Worm (Caenorhabditis elegans) whole organism, mixed stage, embryonic: ENCODE measurements around the gene ttr-43.

Experiments used
- M03D4.4 ChIP-seq: sonication (generic microtip); optimal IDR thresholded peaks from 2 replicates; lab custom pipeline; 2017; ENCODE audit warnings: mild to moderate bottlenecking, missing genetic modification characterization, missing compliant biosample characterization
- bed-3 ChIP-seq: fragments of 200-800 bp; sonication (Bioruptor generic); optimal IDR thresholded peaks from 3 replicates; lab custom pipeline; 2018; ENCODE audit warnings: mild to moderate bottlenecking, missing genetic modification characterization, moderate library complexity, missing compliant biosample characterization
- ceh-39 ChIP-seq: fragments of 150-350 bp; optimal IDR thresholded peaks from 2 replicates; lab custom pipeline; 2014; ENCODE audit warnings: missing biosample characterization, missing genetic modification characterization
- ceh-43 ChIP-seq: fragments of 200-800 bp; sonication (Bioruptor generic); optimal IDR thresholded peaks from 2 replicates; lab custom pipeline; 2018; ENCODE audit warnings: mild to moderate bottlenecking, missing genetic modification characterization, moderate library complexity, missing compliant biosample characterization
- ceh-83 ChIP-seq: fragments of 200-800 bp; sonication (Bioruptor generic); optimal IDR thresholded peaks from 2 replicates; lab custom pipeline; 2018; ENCODE audit warnings: mild to moderate bottlenecking, missing genetic modification characterization, missing compliant biosample characterization
- ces-1 ChIP-seq: fragments of 150-350 bp; optimal IDR thresholded peaks from 2 replicates; lab custom pipeline; 2014; ENCODE audit warnings: missing biosample characterization, missing genetic modification reagents, missing genetic modification characterization
- cnd-1 ChIP-seq: fragments of 200-800 bp; sonication (Bioruptor generic); optimal IDR thresholded peaks from 2 replicates; lab custom pipeline; 2018; ENCODE audit warnings: mild to moderate bottlenecking, missing genetic modification characterization, missing compliant biosample characterization
- drap-1 ChIP-seq: fragments of 200-800 bp; sonication (Bioruptor generic); optimal IDR thresholded peaks from 3 replicates; lab custom pipeline; 2018; ENCODE audit warnings: mild to moderate bottlenecking, missing genetic modification characterization, missing compliant biosample characterization
- elt-1 ChIP-seq: sonication (generic microtip); optimal IDR thresholded peaks from 2 replicates; lab custom pipeline; 2017; ENCODE audit warnings: missing genetic modification characterization, mild to moderate bottlenecking, missing compliant biosample characterization, antibody characterized with exemption, moderate library complexity, borderline replicate concordance; ENCODE audit not compliant: insufficient read depth
- elt-3 ChIP-seq: fragments of 150-350 bp; optimal IDR thresholded peaks from 2 replicates; lab custom pipeline; 2014; ENCODE audit warnings: missing biosample characterization, missing genetic modification characterization
- flh-1 ChIP-seq: fragments of 200-800 bp; sonication (Bioruptor generic); optimal IDR thresholded peaks from 2 replicates; lab custom pipeline; 2018; ENCODE audit warnings: mild to moderate bottlenecking, missing genetic modification characterization, moderate library complexity, missing compliant biosample characterization
- ham-2 ChIP-seq: fragments of 200-800 bp; sonication (Bioruptor generic); optimal IDR thresholded peaks from 2 replicates; lab custom pipeline; 2018; ENCODE audit warnings: mild to moderate bottlenecking, missing genetic modification characterization, missing compliant biosample characterization
- hlh-1 ChIP-seq: fragments of 150-350 bp; optimal IDR thresholded peaks from 2 replicates; lab custom pipeline; 2014; ENCODE audit warnings: missing biosample characterization, missing genetic modification reagents, missing genetic modification characterization
- lin-13 ChIP-seq: fragments of 150-350 bp; optimal IDR thresholded peaks from 2 replicates; lab custom pipeline; 2014; ENCODE audit warnings: missing biosample characterization, missing genetic modification characterization
- lin-32 ChIP-seq: fragments of 200-800 bp; sonication (Bioruptor generic); optimal IDR thresholded peaks from 2 replicates; lab custom pipeline; 2018; ENCODE audit warnings: mild to moderate bottlenecking, missing genetic modification characterization, missing compliant biosample characterization
- lsy-2 ChIP-seq: fragments of 150-350 bp; optimal IDR thresholded peaks from 2 replicates; lab custom pipeline; 2014; ENCODE audit warnings: missing biosample characterization, missing genetic modification characterization
- mab-5 ChIP-seq: fragments of 150-350 bp; optimal IDR thresholded peaks from 2 replicates; lab custom pipeline; 2014; ENCODE audit warnings: missing biosample characterization, missing genetic modification characterization
- mep-1 ChIP-seq: fragments of 150-350 bp; optimal IDR thresholded peaks from 2 replicates; lab custom pipeline; 2017; ENCODE audit warnings: missing biosample characterization, missing genetic modification reagents, missing genetic modification characterization, inconsistent platforms
- mls-2 ChIP-seq: sonication (generic microtip); optimal IDR thresholded peaks from 2 replicates; lab custom pipeline; 2016; ENCODE audit warnings: mild to moderate bottlenecking, missing genetic modification characterization, moderate library complexity, missing compliant biosample characterization
- nhr-12 ChIP-seq: fragments of 150-350 bp; optimal IDR thresholded peaks from 2 replicates; lab custom pipeline; 2014; ENCODE audit warnings: missing biosample characterization, missing genetic modification characterization
- nhr-2 ChIP-seq: fragments of 150-350 bp; optimal IDR thresholded peaks from 2 replicates; lab custom pipeline; 2014; ENCODE audit warnings: missing biosample characterization, missing genetic modification characterization
- nhr-237 ChIP-seq: fragments of 150-350 bp; optimal IDR thresholded peaks from 2 replicates; lab custom pipeline; 2014; ENCODE audit warnings: missing biosample characterization, missing genetic modification characterization
- nhr-28 ChIP-seq: fragments of 150-350 bp; optimal IDR thresholded peaks from 2 replicates; lab custom pipeline; 2014; ENCODE audit warnings: missing biosample characterization, missing genetic modification characterization
- nhr-76 ChIP-seq: sonication (generic microtip); optimal IDR thresholded peaks from 2 replicates; lab custom pipeline; 2017; ENCODE audit warnings: missing biosample characterization, missing genetic modification characterization
- pha-4 ChIP-seq: fragments of 150-350 bp; optimal IDR thresholded peaks from 2 replicates; lab custom pipeline; 2018; ENCODE audit warnings: missing biosample characterization, missing genetic modification reagents, missing genetic modification characterization
- sem-2 ChIP-seq: fragments of 200-800 bp; sonication (Bioruptor generic); optimal IDR thresholded peaks from 2 replicates; lab custom pipeline; 2018; ENCODE audit warnings: mild to moderate bottlenecking, missing genetic modification characterization, missing compliant biosample characterization
- snpc-4 ChIP-seq: fragments of 150-350 bp; optimal IDR thresholded peaks from 2 replicates; lab custom pipeline; 2014; ENCODE audit warnings: missing biosample characterization, missing genetic modification characterization
- sptf-1 ChIP-seq: sonication (generic microtip); optimal IDR thresholded peaks from 2 replicates; lab custom pipeline; 2017; ENCODE audit warnings: mild to moderate bottlenecking, missing genetic modification characterization, moderate library complexity, missing compliant biosample characterization
- tbx-8 ChIP-seq: fragments of 200-800 bp; sonication (Bioruptor generic); optimal IDR thresholded peaks from 2 replicates; lab custom pipeline; 2018; ENCODE audit warnings: mild to moderate bottlenecking, missing genetic modification characterization, moderate library complexity, missing compliant biosample characterization
- unc-120 ChIP-seq: sonication (generic microtip); optimal IDR thresholded peaks from 2 replicates; lab custom pipeline; 2017; ENCODE audit warnings: missing genetic modification characterization, missing compliant biosample characterization; ENCODE audit not compliant: poor library complexity, severe bottlenecking
- unc-62 ChIP-seq: fragments of 150-350 bp; optimal IDR thresholded peaks from 2 replicates; lab custom pipeline; 2014; ENCODE audit warnings: missing biosample characterization, missing genetic modification reagents, missing genetic modification characterization

ttr-43 gene

ce11 chrV:12596196-12596595 is 5.7 kb upstream of the ttr-43 start, which contains the start of gene mma-1:
Gene mma-1, minus strand, starts transcription at chrV:12596296.
- TF ChIP-seq cnd-1 (tag; lab: Kevin White, UChicago) (no peak), lin-13 (tag; lab: Kevin White, UChicago) (no peak), pha-4 (tag; lab: Kevin White, UChicago) (no peak), mab-5 (tag; lab: Kevin White, UChicago) (no peak), lsy-2 (tag; lab: Kevin White, UChicago) (no peak), nhr-12 (tag; lab: Kevin White, UChicago) (no peak), M03D4.4 (tag; lab: Kevin White, UChicago) (no peak), ceh-43 (no peak), elt-3 (tag; lab: Kevin White, UChicago) (no peak), unc-120 (no peak), bed-3 (GFP tag; lab: Kevin White, UChicago) (no peak), elt-1 (tag; lab: Kevin White, UChicago) (no peak), sptf-1 (tag; lab: Kevin White, UChicago) (no peak), ceh-83 (GFP tag; lab: Kevin White, UChicago) (no peak), lin-32 (GFP tag; lab: Kevin White, UChicago) (no peak), nhr-237 (tag; lab: Kevin White, UChicago) (no peak)

- TF ChIP-seq sem-2 (GFP tag; lab: Kevin White, UChicago) (no peak), sptf-1 (tag; lab: Kevin White, UChicago) (no peak), lin-32 (GFP tag; lab: Kevin White, UChicago) (no peak), drap-1 (GFP tag; lab: Kevin White, UChicago) (no peak), elt-1 (tag; lab: Kevin White, UChicago) (no peak), tbx-8 (GFP tag; lab: Kevin White, UChicago) (no peak), ces-1 (GFP tag; lab: Kevin White, UChicago) (no peak), ceh-43 (no peak), mep-1 (tag; lab: Kevin White, UChicago) (no peak), snpc-4 (tag; lab: Kevin White, UChicago) (no peak), unc-62 (no peak), nhr-28 (tag; lab: Kevin White, UChicago) (no peak), ceh-83 (GFP tag; lab: Kevin White, UChicago) (no peak), unc-120 (no peak), ham-2 (GFP tag; lab: Kevin White, UChicago) (no peak)
Measured at ce11 chrV:12592379-12592778, 1.9 kb upstream of the ttr-43 start, which contains the start of gene C14C10.2. Gene C14C10.2, minus strand, starts transcription at chrV:12592479.

DNA sequence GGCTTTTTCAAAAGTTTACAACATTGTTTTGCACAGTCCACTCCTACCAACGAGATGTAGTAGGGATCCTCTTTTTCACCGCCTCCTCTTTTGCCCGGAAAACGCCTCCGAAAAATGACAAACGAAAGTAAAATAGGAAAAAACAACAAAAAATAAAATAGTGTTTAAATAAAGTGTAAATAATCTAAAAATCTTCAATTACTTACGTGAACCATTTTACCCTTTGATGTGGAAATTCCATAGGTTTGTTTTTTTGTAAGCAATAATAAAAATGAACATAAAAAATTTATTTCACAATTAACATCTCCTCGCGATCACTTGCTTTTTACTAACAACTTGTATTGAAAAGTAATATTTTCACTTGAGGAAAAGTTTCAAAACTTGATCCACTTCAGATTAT is 2.5 kb downstream of the ttr-43 start, which contains the start of gene C14C10.1:
TSS of gene C14C10.1 (plus strand) at position 301 of the 400 bp plus-strand sequence.
- no peak for TF ChIP-seq elt-1 (tag; lab: Kevin White, UChicago)
- no peak for TF ChIP-seq snpc-4 (tag; lab: Kevin White, UChicago)
- no peak for TF ChIP-seq mls-2
- TF ChIP-seq cnd-1 (tag; lab: Kevin White, UChicago) = no peak
- no peak for TF ChIP-seq drap-1 (GFP tag; lab: Kevin White, UChicago)
- no peak for TF ChIP-seq nhr-2 (tag; lab: Kevin White, UChicago)
- no peak for TF ChIP-seq ceh-43
- TF ChIP-seq elt-3 (tag; lab: Kevin White, UChicago) = no peak
- no peak for TF ChIP-seq nhr-28 (tag; lab: Kevin White, UChicago)
- no peak for TF ChIP-seq lin-13 (tag; lab: Kevin White, UChicago)
- TF ChIP-seq ham-2 (GFP tag; lab: Kevin White, UChicago) = no peak
- TF ChIP-seq ceh-39 (tag; lab: Kevin White, UChicago) = no peak

ce11 chrV:12586793-12587192 is 3.7 kb downstream of the ttr-43 start:
- TF ChIP-seq nhr-76 (tag; lab: Kevin White, UChicago) (no peak), bed-3 (GFP tag; lab: Kevin White, UChicago) (no peak), tbx-8 (GFP tag; lab: Kevin White, UChicago) (no peak), ceh-83 (GFP tag; lab: Kevin White, UChicago) (no peak)

DNA sequence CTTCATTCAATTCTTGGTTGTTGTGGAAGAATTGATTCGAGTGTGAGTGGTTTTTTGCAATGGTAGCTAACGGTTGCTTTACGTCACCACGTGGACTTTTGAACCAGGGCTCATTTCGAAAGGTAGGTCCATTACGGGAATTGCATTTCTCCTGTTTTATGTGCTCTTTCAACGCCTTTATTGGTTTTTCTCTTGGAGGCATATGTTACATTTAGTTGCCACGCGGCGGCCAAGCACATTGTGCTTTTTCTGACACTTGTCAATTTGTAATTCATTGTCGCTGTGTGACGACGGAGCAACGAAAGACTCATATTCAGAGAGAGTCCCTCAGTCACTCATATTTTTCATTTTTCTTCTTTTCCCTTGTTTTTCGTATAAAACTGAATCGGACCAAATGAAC is 5.7 kb downstream of the ttr-43 start:
- TF ChIP-seq lin-32 (GFP tag; lab: Kevin White, UChicago) (no peak), ceh-39 (tag; lab: Kevin White, UChicago) (no peak), unc-120 (no peak), hlh-1 (no peak), mep-1 (tag; lab: Kevin White, UChicago) (no peak), lin-13 (tag; lab: Kevin White, UChicago) (no peak), flh-1 (GFP tag; lab: Kevin White, UChicago) (no peak), elt-1 (tag; lab: Kevin White, UChicago) (no peak), ces-1 (GFP tag; lab: Kevin White, UChicago) (no peak)
- TF ChIP-seq, all 35 proteins: peak for 0
